Worm (Caenorhabditis elegans) whole organism, L4/young adult: ENCODE results near the gene gcna-1.

ENCODE experiments used
- dao-5 ChIP-seq: sonication (generic microtip); optimal IDR thresholded peaks from 2 replicates; lab custom pipeline; 2016; ENCODE audit warnings: missing genotype, missing genetic modification characterization, moderate library complexity, missing compliant biosample characterization
- him-1 ChIP-seq: sonication (generic microtip); optimal IDR thresholded peaks from 2 replicates; lab custom pipeline; 2016; ENCODE audit warnings: missing genotype, missing genetic modification reagents, missing genetic modification characterization, missing compliant biosample characterization

- TF ChIP-seq him-1 (tag; lab: Kevin White, UChicago) (no peak), dao-5 (tag; lab: Kevin White, UChicago) (no peak)
These were observed 2.4 kb upstream of the gcna-1 start for ce11 chrIII:6011310-6011709.
